Worm (Caenorhabditis elegans) whole organism, L4 larva: ENCODE data around the gene C48D1.9.

Experiments used
- ceh-20 ChIP-seq: fragments of 200-800 bp; sonication (Bioruptor generic); IDR thresholded peaks from 2 replicates; pipeline ENCODE4 v1.3.6; 2022; ENCODE audit warnings: missing genetic modification reagents, missing genetic modification characterization, missing compliant biosample characterization
- jun-1 ChIP-seq: fragments of 150-350 bp; optimal IDR thresholded peaks from 2 replicates; lab custom pipeline; 2014; ENCODE audit warnings: missing biosample characterization, missing genetic modification reagents, missing genetic modification characterization
- skn-1 ChIP-seq: fragments of 150-350 bp; optimal IDR thresholded peaks from 2 replicates; lab custom pipeline; 2014; ENCODE audit warnings: missing biosample characterization, missing genetic modification characterization

- TF ChIP-seq jun-1 (tag; lab: Kevin White, UChicago), result no peak
- no peak for TF ChIP-seq ceh-20 (GFP tag; lab: Robert Waterston, UW)
- TF ChIP-seq skn-1 (tag; lab: Kevin White, UChicago), result no peak
These were observed 31.9 kb upstream of the C48D1.9 start for ce11 chrIV:13241340-13241739.
